Fruit fly (Drosophila melanogaster) whole organism, embryonic: ENCODE data around the gene cher.
A peak's percentile ranks its signal among the peaks of the same experiment; 100 is the strongest.

Experiments
- Aef1 ChIP-seq: fragments of 200-800 bp; sonication (Bioruptor generic); IDR thresholded peaks from 3 replicates; pipeline ENCODE4 v1.3.6; 2022; ENCODE audit warnings: missing biosample characterization, missing genetic modification characterization
- CG10366 ChIP-seq: fragments of 200-800 bp; sonication (Bioruptor generic); IDR thresholded peaks from 2 replicates; pipeline ENCODE4 v1.3.6; 2022; ENCODE audit warnings: missing biosample characterization, missing genetic modification characterization
- CG11456 ChIP-seq: fragments of 200-800 bp; sonication (Bioruptor generic); IDR thresholded peaks from 3 replicates; pipeline ENCODE4 v1.3.6; 2022; ENCODE audit warnings: missing biosample characterization, missing genetic modification characterization
- CG13287 ChIP-seq: fragments of 200-800 bp; sonication (Bioruptor generic); IDR thresholded peaks from 2 replicates; pipeline ENCODE4 v1.3.6; 2022; ENCODE audit warnings: missing biosample characterization, missing genetic modification characterization; ENCODE audit not compliant: partially characterized antibody
- CG14441 ChIP-seq: fragments of 200-800 bp; sonication (Bioruptor generic); IDR thresholded peaks from 2 replicates; pipeline ENCODE4 v1.3.6; 2022; ENCODE audit warnings: missing biosample characterization, missing genetic modification characterization
- CG14710 ChIP-seq: fragments of 200-800 bp; sonication (Bioruptor generic); optimal IDR thresholded peaks from 3 replicates; lab custom pipeline; 2019; ENCODE audit warnings: missing biosample characterization, mild to moderate bottlenecking, missing genetic modification characterization, moderate library complexity
- CG1603 ChIP-seq: fragments of 200-800 bp; sonication (Bioruptor generic); optimal IDR thresholded peaks from 2 replicates; lab custom pipeline; 2019; ENCODE audit warnings: missing biosample characterization, mild to moderate bottlenecking, missing genetic modification characterization, moderate library complexity
- CG17186 ChIP-seq: fragments of 200-800 bp; sonication (Bioruptor generic); optimal IDR thresholded peaks from 3 replicates; lab custom pipeline; 2017; ENCODE audit warnings: missing biosample characterization, missing genetic modification reagents, missing genetic modification characterization
- CG17829 ChIP-seq: fragments of 200-800 bp; optimal IDR thresholded peaks from 2 replicates; lab custom pipeline; 2019; ENCODE audit warnings: missing biosample characterization, mild to moderate bottlenecking, missing genetic modification characterization, moderate library complexity
- CG18619 ChIP-seq: fragments of 200-800 bp; sonication (Bioruptor generic); optimal IDR thresholded peaks from 3 replicates; lab custom pipeline; 2017; ENCODE audit warnings: missing biosample characterization, mild to moderate bottlenecking, missing genetic modification characterization
- CG2116 ChIP-seq: fragments of 200-800 bp; sonication (Bioruptor generic); optimal IDR thresholded peaks from 3 replicates; lab custom pipeline; 2018; ENCODE audit warnings: missing biosample characterization, mild to moderate bottlenecking, missing genetic modification characterization
- CG2199 ChIP-seq: fragments of 200-800 bp; sonication (Bioruptor generic); IDR thresholded peaks from 3 replicates; pipeline ENCODE4 v1.3.6; 2022; ENCODE audit warnings: missing biosample characterization, missing genetic modification characterization
- CG2678 ChIP-seq: fragments of 200-800 bp; sonication (Bioruptor generic); optimal IDR thresholded peaks from 3 replicates; lab custom pipeline; 2019; ENCODE audit warnings: missing biosample characterization, mild to moderate bottlenecking, missing genetic modification characterization, moderate library complexity
- CG2875 ChIP-seq: fragments of 200-800 bp; sonication (Bioruptor generic); optimal IDR thresholded peaks from 2 replicates; lab custom pipeline; 2017; ENCODE audit warnings: missing biosample characterization, mild to moderate bottlenecking, missing genetic modification characterization, missing genetic modification reagents
- CG32772 ChIP-seq: fragments of 200-800 bp; sonication (Bioruptor generic); IDR thresholded peaks from 2 replicates; pipeline ENCODE4 v1.3.6; 2022; ENCODE audit warnings: missing biosample characterization, missing genetic modification characterization
- CG43689 ChIP-seq: fragments of 200-800 bp; sonication (Bioruptor generic); IDR thresholded peaks from 2 replicates; pipeline ENCODE4 v1.3.6; 2022; ENCODE audit warnings: missing biosample characterization, missing genetic modification characterization
- CG4404 ChIP-seq: fragments of 200-800 bp; sonication (Bioruptor generic); IDR thresholded peaks from 2 replicates; pipeline ENCODE4 v1.3.6; 2022; ENCODE audit warnings: missing biosample characterization, missing genetic modification characterization
- CG6272 ChIP-seq: fragments of 200-800 bp; sonication (Bioruptor generic); IDR thresholded peaks from 2 replicates; pipeline ENCODE4 v1.3.6; 2022; ENCODE audit warnings: missing biosample characterization, missing genetic modification characterization
- CG7963 ChIP-seq: fragments of 200-800 bp; sonication (Bioruptor generic); IDR thresholded peaks from 3 replicates; pipeline ENCODE4 v1.3.6; 2022; ENCODE audit warnings: missing biosample characterization, missing genetic modification characterization; ENCODE audit not compliant: partially characterized antibody
- CG8089 ChIP-seq: fragments of 200-800 bp; sonication (Bioruptor generic); optimal IDR thresholded peaks from 3 replicates; lab custom pipeline; 2016; ENCODE audit warnings: missing biosample characterization, missing genetic modification characterization
- Chrac-16 ChIP-seq: fragments of 200-800 bp; sonication (Bioruptor generic); optimal IDR thresholded peaks from 3 replicates; lab custom pipeline; 2016; ENCODE audit warnings: missing biosample characterization, missing genetic modification characterization
- D19B ChIP-seq: fragments of 200-800 bp; sonication (Bioruptor generic); optimal IDR thresholded peaks from 2 replicates; lab custom pipeline; 2017; ENCODE audit warnings: missing biosample characterization, mild to moderate bottlenecking, missing genetic modification characterization
- Deaf1 ChIP-seq: fragments of 200-800 bp; optimal IDR thresholded peaks from 3 replicates; lab custom pipeline; 2019; ENCODE audit warnings: missing biosample characterization, mild to moderate bottlenecking, missing genetic modification characterization, moderate library complexity
- HLH4C ChIP-seq: fragments of 200-800 bp; sonication (Bioruptor generic); IDR thresholded peaks from 3 replicates; pipeline ENCODE4 v1.3.6; 2022; ENCODE audit warnings: missing biosample characterization, missing genetic modification characterization; ENCODE audit not compliant: partially characterized antibody
- Hsf ChIP-seq: fragments of 200-800 bp; sonication (Bioruptor generic); optimal IDR thresholded peaks from 3 replicates; lab custom pipeline; 2016; ENCODE audit warnings: missing biosample characterization, missing genetic modification characterization
- Max ChIP-seq: fragments of 200-800 bp; sonication (Bioruptor generic); optimal IDR thresholded peaks from 2 replicates; lab custom pipeline; 2016; ENCODE audit warnings: missing biosample characterization, mild to moderate bottlenecking, missing genetic modification characterization
- Mrtf ChIP-seq: fragments of 200-800 bp; sonication (Bioruptor generic); IDR thresholded peaks from 3 replicates; pipeline ENCODE4 v1.3.6; 2022; ENCODE audit warnings: missing biosample characterization, missing genetic modification characterization
- PHDP ChIP-seq: fragments of 200-800 bp; sonication (Bioruptor generic); optimal IDR thresholded peaks from 3 replicates; lab custom pipeline; 2018; ENCODE audit warnings: missing biosample characterization, mild to moderate bottlenecking, missing genetic modification characterization, moderate library complexity
- Xrp1 ChIP-seq: fragments of 200-800 bp; sonication (Bioruptor generic); IDR thresholded peaks from 2 replicates; pipeline ENCODE4 v1.3.6; 2022; ENCODE audit warnings: missing biosample characterization, missing genetic modification characterization
- ato ChIP-seq: fragments of 200-800 bp; sonication (Bioruptor generic); IDR thresholded peaks from 2 replicates; pipeline ENCODE4 v1.3.6; 2022; ENCODE audit warnings: missing biosample characterization, missing genetic modification characterization; ENCODE audit not compliant: partially characterized antibody
- bsh ChIP-seq, 2 experiments: fragments of 200-800 bp; sonication (Bioruptor generic); optimal IDR thresholded peaks; 2 replicates each; lab custom pipeline; 2017 to 2018; ENCODE audit warnings: mild to moderate bottlenecking in 2 of 2, missing biosample characterization in 2 of 2, missing genetic modification characterization in 2 of 2, moderate library complexity in 1 of 2
- ci ChIP-seq: fragments of 200-800 bp; sonication (Bioruptor generic); IDR thresholded peaks from 3 replicates; pipeline ENCODE4 v1.3.6; 2022; ENCODE audit warnings: missing biosample characterization, missing genetic modification characterization
- dysf ChIP-seq: fragments of 200-800 bp; sonication (Bioruptor generic); IDR thresholded peaks from 3 replicates; pipeline ENCODE4 v1.3.6; 2022; ENCODE audit warnings: missing biosample characterization, missing genetic modification characterization
- emc ChIP-seq: fragments of 200-800 bp; sonication (Bioruptor generic); optimal IDR thresholded peaks from 2 replicates; lab custom pipeline; 2016; ENCODE audit warnings: missing biosample characterization, missing genetic modification characterization
- en ChIP-seq: fragments of 200-800 bp; sonication (Bioruptor generic); optimal IDR thresholded peaks from 2 replicates; lab custom pipeline; 2016; ENCODE audit warnings: missing biosample characterization, missing genetic modification characterization
- eve ChIP-seq, 2 experiments: fragments of >200 bp; optimal IDR thresholded peaks; 2 replicates each; lab custom pipeline; 2017; ENCODE audit warnings: missing biosample characterization in 2 of 2, missing genetic modification characterization in 2 of 2
- grau ChIP-seq: fragments of 200-800 bp; optimal IDR thresholded peaks from 3 replicates; lab custom pipeline; 2019; ENCODE audit warnings: missing biosample characterization, mild to moderate bottlenecking, missing genetic modification characterization, moderate library complexity
- ham ChIP-seq: fragments of 200-800 bp; sonication (Bioruptor generic); IDR thresholded peaks from 2 replicates; pipeline ENCODE4 v1.3.6; 2022; ENCODE audit warnings: missing biosample characterization, missing genetic modification characterization
- hkb ChIP-seq, 2 experiments: fragments of 200-800 bp in 1 of 2; fragments of >200 bp in 1 of 2; sonication (Bioruptor generic) in 1 of 2; IDR thresholded peaks in 1 of 2; optimal IDR thresholded peaks in 1 of 2; 2 replicates each; pipeline versions ENCODE4 v1.3.6 to Lab custom; 2017 to 2022; ENCODE audit warnings: missing biosample characterization in 1 of 2, missing genetic modification characterization in 1 of 2
- lab ChIP-seq: fragments of 200-800 bp; sonication (Bioruptor generic); optimal IDR thresholded peaks from 3 replicates; lab custom pipeline; 2017; ENCODE audit warnings: missing biosample characterization, missing genetic modification characterization, mild to moderate bottlenecking, moderate library complexity, missing genetic modification reagents
- mld ChIP-seq: fragments of 200-800 bp; sonication (Bioruptor generic); IDR thresholded peaks from 3 replicates; pipeline ENCODE4 v1.3.6; 2022; ENCODE audit warnings: missing biosample characterization, missing genetic modification characterization; ENCODE audit not compliant: partially characterized antibody
- oc ChIP-seq: fragments of 200-800 bp; sonication (Bioruptor generic); optimal IDR thresholded peaks from 2 replicates; lab custom pipeline; 2018; ENCODE audit warnings: missing biosample characterization, mild to moderate bottlenecking, missing genetic modification characterization, moderate library complexity
- otp ChIP-seq: fragments of 200-800 bp; sonication (Bioruptor generic); IDR thresholded peaks from 3 replicates; pipeline ENCODE4, ENCODE4 v1.3.6; 2022; ENCODE audit warnings: missing biosample characterization, missing genetic modification characterization
- sens ChIP-seq: fragments of 200-800 bp; sonication (Bioruptor generic); peaks from one replicate; lab custom pipeline; 2016; ENCODE audit warnings: missing biosample characterization, missing genetic modification characterization
- ssp ChIP-seq: fragments of 200-800 bp; sonication (Bioruptor generic); IDR thresholded peaks from 2 replicates; pipeline ENCODE4 v1.3.6; 2022; ENCODE audit warnings: missing biosample characterization, missing genetic modification characterization
- sug ChIP-seq: fragments of 200-800 bp; optimal IDR thresholded peaks from 2 replicates; lab custom pipeline; 2019; ENCODE audit warnings: missing biosample characterization, mild to moderate bottlenecking, missing genetic modification characterization, moderate library complexity
- twi ChIP-seq: fragments of 200-800 bp; optimal IDR thresholded peaks from 2 replicates; lab custom pipeline; 2019; ENCODE audit warnings: missing biosample characterization, mild to moderate bottlenecking, missing genetic modification characterization, moderate library complexity
- unpg ChIP-seq: fragments of 200-800 bp; sonication (Bioruptor generic); optimal IDR thresholded peaks from 3 replicates; lab custom pipeline; 2018; ENCODE audit warnings: missing biosample characterization, mild to moderate bottlenecking, missing genetic modification characterization, moderate library complexity
- usp ChIP-seq: fragments of >200 bp; optimal IDR thresholded peaks from 2 replicates; lab custom pipeline; 2017; ENCODE audit warnings: missing biosample characterization, missing genetic modification characterization

Gene cher

DNA sequence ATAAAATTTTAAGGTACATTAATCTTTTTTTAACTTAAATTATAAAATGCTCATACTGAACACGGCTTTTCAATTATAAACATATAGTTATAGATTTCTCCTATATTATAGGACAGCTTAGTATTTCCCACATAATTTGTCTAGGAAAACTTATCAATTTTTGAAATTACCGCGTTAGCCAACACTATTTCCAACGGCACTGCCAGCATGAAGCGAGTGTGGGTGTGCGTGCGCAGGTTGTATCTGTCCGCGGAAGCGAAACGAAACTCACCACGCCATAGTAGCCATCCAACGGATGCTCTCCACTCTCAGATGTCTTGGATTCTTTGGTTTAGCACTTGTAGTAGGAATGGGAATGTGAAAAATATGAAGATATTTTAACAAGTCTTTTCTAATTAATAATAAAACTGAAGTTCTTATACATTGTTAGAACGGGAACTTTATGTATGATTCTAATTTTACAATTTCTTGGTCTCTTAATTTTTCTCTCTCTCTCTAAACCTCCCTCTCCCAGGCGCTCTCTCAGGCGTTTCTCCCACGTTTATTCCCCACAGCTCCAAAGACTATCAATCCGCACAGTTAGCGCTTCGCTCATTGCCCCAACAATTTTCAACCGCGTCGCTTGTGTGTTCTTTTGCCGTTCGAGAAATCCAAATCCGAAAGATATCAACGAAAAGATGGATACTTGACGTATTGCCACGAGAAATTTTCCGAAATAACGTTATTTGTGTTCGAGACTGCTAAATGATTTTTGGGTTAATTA is 71.6 kb downstream of the cher start, which contains the start of gene Dad (continued):
- no peak for TF ChIP-seq CG14441 (GFP tag; lab: Robert Waterston, UW)
- peak; percentile 28 for TF ChIP-seq PHDP
- TF ChIP-seq Xrp1 (GFP tag; lab: Robert Waterston, UW) = no peak
- TF ChIP-seq eve (GFP tag; optimal IDR thresholded peaks at IDR 0.05; lab: Kevin White, UChicago) = peak in 1 of 2 experiments; percentile 86
- TF ChIP-seq CG32772 = no peak
- no peak for TF ChIP-seq CG17186 (GFP tag; lab: Kevin White, UChicago)
- no peak for TF ChIP-seq D19B
- peak; percentile 88 for TF ChIP-seq sens
- TF ChIP-seq HLH4C (GFP tag; lab: Robert Waterston, UW) = no peak
- TF ChIP-seq emc (GFP tag; lab: Kevin White, UChicago) = no peak
- no peak for TF ChIP-seq CG18619 (GFP tag; lab: Kevin White, UChicago)
- no peak for TF ChIP-seq dysf (GFP tag; lab: Robert Waterston, UW)
- TF ChIP-seq ci = peak; percentile 46; the same call in 1 of the 3 replicates
- no peak for TF ChIP-seq CG6272 (GFP tag; lab: Robert Waterston, UW)
- TF ChIP-seq hkb (optimal IDR thresholded peaks at IDR 0.05; lab: Kevin White, UChicago) = no peak
- TF ChIP-seq hkb (GFP tag; IDR thresholded peaks at IDR 0.05; lab: Robert Waterston, UW) = peak; percentile 29; the same call in 1 of the 2 replicates
- TF ChIP-seq ato (GFP tag; lab: Robert Waterston, UW) = no peak; the same call in 1 of the 2 replicates
- no peak for TF ChIP-seq CG17829 (tag; lab: Kevin White, UChicago)
- TF ChIP-seq lab (GFP tag; lab: Kevin White, UChicago) = peak; percentile 43
- TF ChIP-seq Deaf1 (tag; lab: Kevin White, UChicago) = peak; percentile 40
- TF ChIP-seq en = no peak
- no peak for TF ChIP-seq CG11456 (GFP tag; lab: Robert Waterston, UW)
- no peak for TF ChIP-seq Mrtf (GFP tag; lab: Robert Waterston, UW)
- no peak for TF ChIP-seq CG7963
- no peak for TF ChIP-seq oc
- TF ChIP-seq grau (tag; lab: Kevin White, UChicago) = no peak
- TF ChIP-seq usp (GFP tag; lab: Kevin White, UChicago) = no peak
- peak; percentile 11; the same call in 1 of the 3 replicates for TF ChIP-seq CG2199 (GFP tag; lab: Robert Waterston, UW)
- no peak for TF ChIP-seq sug (tag; lab: Kevin White, UChicago)
- peak; percentile 8 for TF ChIP-seq Hsf
- TF ChIP-seq Max (GFP tag; lab: Kevin White, UChicago) = no peak
- no peak for TF ChIP-seq CG43689
- no peak for TF ChIP-seq CG10366 (GFP tag; lab: Robert Waterston, UW)
- peak; percentile 25; the same call in 1 of the 2 replicates for TF ChIP-seq CG13287 (GFP tag; lab: Robert Waterston, UW)
- peak; percentile 25 for TF ChIP-seq CG2678 (tag; lab: Kevin White, UChicago)
- TF ChIP-seq CG8089 (GFP tag; lab: Kevin White, UChicago) = no peak
- TF ChIP-seq CG4404 (GFP tag; lab: Robert Waterston, UW) = no peak
- peak; percentile 12 for TF ChIP-seq CG1603 (tag; lab: Kevin White, UChicago)
- TF ChIP-seq Chrac-16 (GFP tag; lab: Kevin White, UChicago) = no peak
- TF ChIP-seq ham (GFP tag; lab: Robert Waterston, UW) = no peak
- no peak for TF ChIP-seq CG14710
- TF ChIP-seq CG2116 = no peak
- no peak for TF ChIP-seq twi (tag; lab: Kevin White, UChicago)
- 0 out of 3 replicates have a peak, but pooled peaks have one; percentile 37 for TF ChIP-seq otp
- peak in 1 of 2 experiments; percentile 23 for TF ChIP-seq bsh (GFP tag; optimal IDR thresholded peaks at IDR 0.05; lab: Kevin White, UChicago)
- TF ChIP-seq Aef1 (GFP tag; lab: Robert Waterston, UW) = no peak
- peak; percentile 32 for TF ChIP-seq unpg (GFP tag; lab: Kevin White, UChicago)
- no peak for TF ChIP-seq mld (GFP tag; lab: Robert Waterston, UW)
- no peak for TF ChIP-seq CG2875 (GFP tag; lab: Kevin White, UChicago)
- no peak for TF ChIP-seq ssp (GFP tag; lab: Robert Waterston, UW)
